1 fruit fly cellular context compared by ENCODE assay signal in the genomic region with DNA sequence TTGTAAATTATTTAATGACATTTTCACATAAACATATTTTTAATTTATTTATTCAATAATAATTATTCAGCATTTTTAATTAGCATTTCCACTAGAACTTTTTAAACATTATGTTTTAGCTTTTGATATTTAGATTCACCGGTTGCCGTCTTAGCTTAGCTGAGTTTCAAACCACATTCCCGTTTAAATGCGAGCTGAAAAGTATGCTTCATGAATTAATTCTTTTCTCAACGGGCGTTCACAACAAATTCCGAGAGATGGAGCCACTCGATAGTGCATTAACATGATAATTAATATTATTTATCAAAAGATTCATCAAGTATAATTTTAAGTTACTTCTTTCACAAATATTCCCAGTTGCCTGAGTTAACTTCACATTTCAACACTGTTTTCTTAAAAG.
TF ChIP-seq lines count a peak whose summit lies in the region.

No protein-coding gene starts in this region.

TF ChIP-seq in whole organism, embryonic, 481 proteins besides CTCF, POLR2A, EP300 and RAD21 (continued from another document):
- TF ChIP-seq kay (GFP tag; optimal IDR thresholded peaks at IDR 0.05; lab: Kevin White, UChicago) (no peak), CG12299 (tag; optimal IDR thresholded peaks at IDR 0.05; lab: Kevin White, UChicago) (no peak), CG11247 (GFP tag; IDR thresholded peaks at IDR 0.05; lab: Robert Waterston, UW) (no peak), pita (GFP tag; optimal IDR thresholded peaks at IDR 0.05; lab: Kevin White, UChicago) (peak; percentile 74), Hmr (GFP tag; optimal IDR thresholded peaks at IDR 0.05; lab: Kevin White, UChicago) (no peak), CG13894 (tag; optimal IDR thresholded peaks at IDR 0.05; lab: Kevin White, UChicago) (peak; percentile 22), CG15269 (tag; optimal IDR thresholded peaks at IDR 0.05; lab: Kevin White, UChicago) (no peak), grau (tag; optimal IDR thresholded peaks at IDR 0.05; lab: Kevin White, UChicago) (peak; percentile 3), pum (GFP tag; optimal IDR thresholded peaks at IDR 0.05; lab: Kevin White, UChicago) (no peak), CG17612 (GFP tag; IDR thresholded peaks at IDR 0.05; lab: Robert Waterston, UW) (no peak), Doc2 (GFP tag; IDR thresholded peaks at IDR 0.05; lab: Robert Waterston, UW) (no peak), CG32532 (GFP tag; IDR thresholded peaks at IDR 0.05; lab: Robert Waterston, UW) (peak; percentile 31; the same call in 1 of the 2 replicates), sd (tag; optimal IDR thresholded peaks at IDR 0.05; lab: Kevin White, UChicago) (peak; percentile 44), sim (GFP tag; IDR thresholded peaks at IDR 0.05; lab: Robert Waterston, UW) (no peak), CG10431 (GFP tag; optimal IDR thresholded peaks at IDR 0.05; lab: Kevin White, UChicago) (no peak), CG30020 (tag; optimal IDR thresholded peaks at IDR 0.05; lab: Kevin White, UChicago) (no peak), HLHmδ (GFP tag; optimal IDR thresholded peaks at IDR 0.05; lab: Kevin White, UChicago) (no peak), HmgZ (tag; optimal IDR thresholded peaks at IDR 0.05; lab: Kevin White, UChicago) (peak; percentile 55), sens (GFP tag; lab: Kevin White, UChicago) (peak; percentile 20), CG6765 (GFP tag; optimal IDR thresholded peaks at IDR 0.05; lab: Kevin White, UChicago) (no peak), vnd (GFP tag; IDR thresholded peaks at IDR 0.05; lab: Robert Waterston, UW; ENCODE audit: partially characterized antibody) (no peak), vvl (GFP tag; IDR thresholded peaks at IDR 0.05; lab: Robert Waterston, UW) (peak; percentile 38; the same call in 1 of the 2 replicates), Lhr (GFP tag; optimal IDR thresholded peaks at IDR 0.05; lab: Kevin White, UChicago) (peak; percentile 29), sima (GFP tag; optimal IDR thresholded peaks at IDR 0.05; lab: Kevin White, UChicago) (no peak), MTF-1 (GFP tag; optimal IDR thresholded peaks at IDR 0.05; lab: Kevin White, UChicago; ENCODE audit: borderline replicate concordance) (no peak), Med (GFP tag; lab: Kevin White, UChicago) (peak; percentile 38)
